Worm (Caenorhabditis elegans): ENCODE results near the gene Y71G10AR.4.
A peak's percentile ranks its signal among the peaks of the same experiment; 100 is the strongest.
"Not testable (repeated sequence)": the region's sequence is repeated elsewhere in the genome, so short reads cannot be mapped to it uniquely, and the experiment has no call there.

The Y71G10AR.4 gene

ce11 chrIV:2219334-2219755, 20.5 kb downstream of the Y71G10AR.4 start:
- no peak for TF ChIP-seq dao-5 (tag; optimal IDR thresholded peaks at IDR 0.05)
- TF ChIP-seq him-1 (tag; optimal IDR thresholded peaks at IDR 0.05) = peak; percentile 62
- peak; percentile 26 for TF ChIP-seq W03F9.2 (tag; optimal IDR thresholded peaks at IDR 0.05)

- TF ChIP-seq him-1 (tag; optimal IDR thresholded peaks at IDR 0.05) = no peak
- TF ChIP-seq dao-5 (tag; optimal IDR thresholded peaks at IDR 0.05) = no peak
- TF ChIP-seq W03F9.2 (tag; optimal IDR thresholded peaks at IDR 0.05) = no peak
These were observed 21.3 kb downstream of the Y71G10AR.4 start for ce11 chrIV:2220147-2220546.

- TF ChIP-seq W03F9.2 (tag; optimal IDR thresholded peaks at IDR 0.05) (no peak), him-1 (tag; optimal IDR thresholded peaks at IDR 0.05) (no peak), dao-5 (tag; optimal IDR thresholded peaks at IDR 0.05) (no peak)
These were observed 22.1 kb downstream of the Y71G10AR.4 start for ce11 chrIV:2220896-2221295.

- TF ChIP-seq dao-5 (tag; optimal IDR thresholded peaks at IDR 0.05) (no peak), him-1 (tag; optimal IDR thresholded peaks at IDR 0.05) (no peak), W03F9.2 (tag; optimal IDR thresholded peaks at IDR 0.05) (no peak)
These were observed 22.5 kb downstream of the Y71G10AR.4 start for ce11 chrIV:2221350-2221749.

- TF ChIP-seq W03F9.2 (tag; optimal IDR thresholded peaks at IDR 0.05) (no peak), him-1 (tag; optimal IDR thresholded peaks at IDR 0.05) (no peak), dao-5 (tag; optimal IDR thresholded peaks at IDR 0.05) (no peak)
These were observed 23.7 kb downstream of the Y71G10AR.4 start, which contains the start of gene fnip-2 for ce11 chrIV:2222528-2222927. Gene fnip-2, plus strand, starts transcription at chrIV:2222828.

- TF ChIP-seq W03F9.2 (tag; optimal IDR thresholded peaks at IDR 0.05) = no peak
- no peak for TF ChIP-seq dao-5 (tag; optimal IDR thresholded peaks at IDR 0.05)
- TF ChIP-seq him-1 (tag; optimal IDR thresholded peaks at IDR 0.05) = no peak
These were observed 24.3 kb downstream of the Y71G10AR.4 start for ce11 chrIV:2223144-2223543.

- TF ChIP-seq dao-5 (tag; optimal IDR thresholded peaks at IDR 0.05) (no peak), him-1 (tag; optimal IDR thresholded peaks at IDR 0.05) (no peak), W03F9.2 (tag; optimal IDR thresholded peaks at IDR 0.05) (no peak)
These were observed 24.8 kb downstream of the Y71G10AR.4 start for ce11 chrIV:2223685-2224084.

- TF ChIP-seq W03F9.2 (tag; optimal IDR thresholded peaks at IDR 0.05) (no peak), dao-5 (tag; optimal IDR thresholded peaks at IDR 0.05) (no peak), him-1 (tag; optimal IDR thresholded peaks at IDR 0.05) (no peak)
These were observed 29.8 kb downstream of the Y71G10AR.4 start for ce11 chrIV:2228678-2229077.

ce11 chrIV:2235983-2236382, 37.1 kb downstream of the Y71G10AR.4 start:
- TF ChIP-seq him-1 (tag; optimal IDR thresholded peaks at IDR 0.05) = no peak
- no peak for TF ChIP-seq dao-5 (tag; optimal IDR thresholded peaks at IDR 0.05)
- TF ChIP-seq W03F9.2 (tag; optimal IDR thresholded peaks at IDR 0.05) = no peak

- TF ChIP-seq him-1 (tag; optimal IDR thresholded peaks at IDR 0.05) = no peak
These were observed 38.1 kb downstream of the Y71G10AR.4 start for ce11 chrIV:2236654-2237613.

ce11 chrIV:2242349-2243088, 43.7 kb downstream of the Y71G10AR.4 start, which contains the start of the genes M70.3 and M70.2:
Gene M70.3, minus strand, starts transcription at chrIV:2242449.
Gene M70.2, plus strand, starts transcription at chrIV:2243038.
- TF ChIP-seq him-1 (tag; optimal IDR thresholded peaks at IDR 0.05) (no peak), dao-5 (tag; optimal IDR thresholded peaks at IDR 0.05) (no peak), W03F9.2 (tag; optimal IDR thresholded peaks at IDR 0.05) (no peak)

ce11 chrIV:2245565-2245964, 46.7 kb downstream of the Y71G10AR.4 start, which contains the start of gene M70.1:
Gene M70.1, plus strand, starts transcription at chrIV:2245865.
- TF ChIP-seq him-1, dao-5, W03F9.2 (tag; optimal IDR thresholded peaks at IDR 0.05): not testable (repeated sequence)

- TF ChIP-seq him-1 (tag; optimal IDR thresholded peaks at IDR 0.05) (no peak), W03F9.2 (tag; optimal IDR thresholded peaks at IDR 0.05) (no peak), dao-5 (tag; optimal IDR thresholded peaks at IDR 0.05) (no peak)
These were observed 47.3 kb downstream of the Y71G10AR.4 start for ce11 chrIV:2246150-2246549.

All from whole organism, L4/young adult.